Worm (Caenorhabditis elegans): ENCODE results near the gene D1086.5.

- TF ChIP-seq T22C8.4 (GFP tag; IDR thresholded peaks at IDR 0.05) (no peak), flt-1 (GFP tag; IDR thresholded peaks at IDR 0.05) (no peak), tab-1 (GFP tag; IDR thresholded peaks at IDR 0.05) (no peak), ztf-29 (GFP tag; IDR thresholded peaks at IDR 0.05) (no peak), ztf-23 (GFP tag; IDR thresholded peaks at IDR 0.05) (no peak)
These were observed 38.7 kb upstream of the D1086.5 start for ce11 chrV:14128858-14129257.

All from whole organism, midembryonic.